Worm (Caenorhabditis elegans) whole organism, late embryonic: ENCODE measurements around the gene F37B12.1.

Source experiments
- ama-1 ChIP-seq: fragments of 150-350 bp; optimal IDR thresholded peaks from 2 replicates; lab custom pipeline; 2014
- elt-2 ChIP-seq: sonication (generic microtip); optimal IDR thresholded peaks from 2 replicates; lab custom pipeline; 2016; ENCODE audit warnings: missing genetic modification reagents, missing genetic modification characterization, missing compliant biosample characterization
- unc-3 ChIP-seq, 2 experiments: fragments of 200-800 bp in 1 of 2; sonication (Bioruptor generic) in 1 of 2; sonication (generic microtip) in 1 of 2; conservative IDR thresholded peaks in 1 of 2; optimal IDR thresholded peaks in 1 of 2; 2 replicates each; pipeline versions ENCODE4 v1.3.6 to Lab custom; 2016 to 2022; ENCODE audit warnings: missing compliant biosample characterization in 2 of 2, missing genetic modification characterization in 2 of 2, missing genetic modification reagents in 1 of 2

DNA sequence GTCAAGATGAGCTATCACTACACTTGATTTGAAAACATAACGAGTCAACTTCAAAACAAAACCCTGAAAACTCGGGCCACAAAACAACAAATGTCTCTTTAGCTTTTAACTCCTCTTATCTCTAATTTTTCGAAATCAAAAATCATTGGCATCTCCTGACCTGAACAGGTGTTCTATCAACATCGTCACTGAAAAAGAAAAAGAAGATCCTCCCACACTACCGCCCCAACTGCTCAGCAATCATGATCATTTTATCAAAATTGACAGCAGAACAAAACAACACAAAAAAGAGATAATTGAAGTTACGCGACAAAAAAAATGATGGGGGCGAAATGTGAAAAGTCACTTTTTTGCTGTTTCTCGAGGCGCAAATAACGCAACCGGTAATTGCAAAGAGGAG lies 49.3 kb upstream of the F37B12.1 start:
- TF ChIP-seq unc-3 (GFP tag; conservative IDR thresholded peaks at IDR 0.05; lab: Robert Waterston, UW) (no peak), unc-3 (tag; optimal IDR thresholded peaks at IDR 0.05; lab: Kevin White, UChicago) (no peak), elt-2 (no peak), ama-1 (no peak)
